Fruit fly (Drosophila melanogaster) whole organism, pupa: ENCODE data around the gene His2Av.

Experiments used
- CG10348 ChIP-seq: fragments of 200-800 bp; sonication (Bioruptor generic); IDR thresholded peaks from 2 replicates; pipeline ENCODE4 v1.3.6; 2022; ENCODE audit warnings: missing biosample characterization, missing genetic modification characterization
- CG15710 ChIP-seq: fragments of 200-800 bp; sonication (Bioruptor generic); optimal IDR thresholded peaks from 2 replicates; lab custom pipeline; 2018; ENCODE audit warnings: missing biosample characterization, mild to moderate bottlenecking, missing genetic modification characterization, moderate library complexity
- D1 ChIP-seq: fragments of 200-800 bp; sonication (Bioruptor generic); optimal IDR thresholded peaks from 2 replicates; lab custom pipeline; 2018; ENCODE audit warnings: missing biosample characterization, mild to moderate bottlenecking, missing genetic modification characterization, moderate library complexity

dm6 chr3R:26899982-26900381 is 33.3 kb downstream of the His2Av start:
- TF ChIP-seq CG10348 (GFP tag; lab: Robert Waterston, UW) (no peak), CG15710 (tag; lab: Kevin White, UChicago) (peak; percentile 36), D1 (tag; lab: Kevin White, UChicago) (no peak)
